Worm (Caenorhabditis elegans) whole organism, L1 larva: Measurements from ENCODE around the gene F47B8.10.
A peak's percentile ranks its signal among the peaks of the same experiment; 100 is the strongest.

ENCODE experiments used
- ama-1 ChIP-seq: fragments of 150-350 bp; optimal IDR thresholded peaks from 2 replicates; lab custom pipeline; 2014
- dsc-1 ChIP-seq: sonication (generic microtip); optimal IDR thresholded peaks from 2 replicates; lab custom pipeline; 2016; ENCODE audit warnings: mild to moderate bottlenecking, missing genetic modification characterization, missing compliant biosample characterization
- egl-13 ChIP-seq: sonication (generic microtip); optimal IDR thresholded peaks from 2 replicates; lab custom pipeline; 2016; ENCODE audit warnings: missing genotype, missing genetic modification reagents, missing genetic modification characterization, missing compliant biosample characterization
- egl-27 ChIP-seq, 2 experiments: fragments of 150-350 bp in 1 of 2; sonication (generic microtip); optimal IDR thresholded peaks; 3 replicates each; lab custom pipeline; 2017 to 2018; ENCODE audit warnings: missing biosample characterization in 2 of 2, missing genetic modification characterization in 2 of 2, missing genetic modification reagents in 2 of 2
- fkh-8 ChIP-seq: sonication (generic microtip); optimal IDR thresholded peaks from 2 replicates; lab custom pipeline; 2016; ENCODE audit warnings: mild to moderate bottlenecking, missing genetic modification characterization, missing compliant biosample characterization
- hlh-17 ChIP-seq: fragments of 200-800 bp; sonication (Bioruptor generic); optimal IDR thresholded peaks from 2 replicates; lab custom pipeline; 2018; ENCODE audit warnings: missing genetic modification characterization, mild to moderate bottlenecking, missing compliant biosample characterization, moderate library complexity, borderline replicate concordance
- hlh-4 ChIP-seq: sonication (generic microtip); optimal IDR thresholded peaks from 2 replicates; lab custom pipeline; 2016; ENCODE audit warnings: mild to moderate bottlenecking, missing genetic modification characterization, missing compliant biosample characterization
- isw-1 ChIP-seq: fragments of 200-800 bp; sonication (Bioruptor generic); IDR thresholded peaks from 2 replicates; pipeline ENCODE4 v1.3.6; 2022; ENCODE audit warnings: missing genetic modification characterization, missing compliant biosample characterization
- nhr-11 ChIP-seq: fragments of 150-350 bp; optimal IDR thresholded peaks from 2 replicates; lab custom pipeline; 2014; ENCODE audit warnings: missing biosample characterization, missing genetic modification characterization
- nhr-12 ChIP-seq: sonication (generic microtip); optimal IDR thresholded peaks from 2 replicates; lab custom pipeline; 2017; ENCODE audit warnings: missing biosample characterization, missing genetic modification characterization
- nhr-71 ChIP-seq: sonication (generic microtip); optimal IDR thresholded peaks from 2 replicates; lab custom pipeline; 2016; ENCODE audit warnings: mild to moderate bottlenecking, missing genetic modification characterization, moderate library complexity, missing compliant biosample characterization
- nhr-90 ChIP-seq: sonication (generic microtip); optimal IDR thresholded peaks from 2 replicates; lab custom pipeline; 2016; ENCODE audit warnings: mild to moderate bottlenecking, missing genetic modification characterization, missing compliant biosample characterization; ENCODE audit not compliant: poor library complexity
- pax-3 ChIP-seq: fragments of 200-800 bp; sonication (Bioruptor generic); optimal IDR thresholded peaks from 2 replicates; lab custom pipeline; 2018; ENCODE audit warnings: mild to moderate bottlenecking, missing genetic modification characterization, moderate library complexity, missing compliant biosample characterization
- snu-23 ChIP-seq: sonication (generic microtip); optimal IDR thresholded peaks from 2 replicates; lab custom pipeline; 2016; ENCODE audit warnings: missing genetic modification characterization, missing compliant biosample characterization
- sup-37 ChIP-seq: fragments of 200-800 bp; sonication (Bioruptor generic); optimal IDR thresholded peaks from 2 replicates; lab custom pipeline; 2018; ENCODE audit warnings: mild to moderate bottlenecking, missing genetic modification characterization, missing compliant biosample characterization
- unc-86 ChIP-seq: sonication (generic microtip); optimal IDR thresholded peaks from 2 replicates; lab custom pipeline; 2016; ENCODE audit warnings: missing genetic modification characterization, missing compliant biosample characterization

The F47B8.10 gene

DNA sequence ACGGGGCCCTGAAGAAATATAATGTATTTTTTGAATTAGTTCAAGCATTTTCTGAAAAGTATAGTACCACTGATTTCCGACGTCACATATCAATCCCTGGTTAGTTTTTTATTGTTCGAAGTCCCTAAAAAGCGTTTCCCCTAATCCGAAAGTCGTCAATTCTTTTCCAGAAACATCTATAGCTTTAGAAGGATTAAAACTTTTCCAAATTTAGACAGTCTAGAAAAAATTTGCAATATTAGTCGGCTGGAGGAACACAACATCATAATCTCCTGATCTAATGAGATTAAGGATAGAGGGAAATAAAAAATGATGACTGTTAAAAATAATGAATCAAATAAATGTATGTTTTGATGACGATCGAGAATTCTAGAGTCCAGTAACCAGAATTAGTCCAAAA lies 36.3 kb downstream of the F47B8.10 start:
- peak; percentile 85 for TF ChIP-seq dsc-1
- TF ChIP-seq unc-86 (tag; lab: Kevin White, UChicago) = no peak
- peak; percentile 13 for TF ChIP-seq pax-3 (tag; lab: Kevin White, UChicago)

ce11 chrV:14378986-14379385 lies 37.2 kb downstream of the F47B8.10 start, which contains the start of gene npr-43:
TSS of gene npr-43 (minus strand) at chrV:14379086.
- TF ChIP-seq nhr-11 (tag; lab: Kevin White, UChicago) (no peak), nhr-90 (tag; lab: Kevin White, UChicago) (no peak), snu-23 (GFP tag; lab: Kevin White, UChicago) (no peak)

- TF ChIP-seq fkh-8 (tag; lab: Kevin White, UChicago) = peak; percentile 8
- TF ChIP-seq pax-3 (tag; lab: Kevin White, UChicago) = peak; percentile 4
- TF ChIP-seq hlh-4 (tag; lab: Kevin White, UChicago) = peak; percentile 55
- peak; percentile 10 for TF ChIP-seq nhr-71 (tag; lab: Kevin White, UChicago)
- no peak for TF ChIP-seq sup-37 (GFP tag; lab: Kevin White, UChicago)
Observed at ce11 chrV:14380242-14380641, 38.5 kb downstream of the F47B8.10 start.

ce11 chrV:14391830-14392229 lies 50.1 kb downstream of the F47B8.10 start, which contains the start of gene C15H11.10:
TSS of gene C15H11.10 (plus strand) at chrV:14392130.
- no peak for TF ChIP-seq nhr-12 (tag; lab: Kevin White, UChicago)
- TF ChIP-seq, all 84 proteins: peak for 0

ce11 chrV:14393504-14393903 lies 51.7 kb downstream of the F47B8.10 start, which contains the start of gene C15H11.1:
TSS of gene C15H11.1 (plus strand) at chrV:14393804.
- TF ChIP-seq hlh-17 = no peak
- TF ChIP-seq pax-3 (tag; lab: Kevin White, UChicago) = no peak
- no peak for TF ChIP-seq ama-1 (lab: Kevin White, UChicago)

DNA sequence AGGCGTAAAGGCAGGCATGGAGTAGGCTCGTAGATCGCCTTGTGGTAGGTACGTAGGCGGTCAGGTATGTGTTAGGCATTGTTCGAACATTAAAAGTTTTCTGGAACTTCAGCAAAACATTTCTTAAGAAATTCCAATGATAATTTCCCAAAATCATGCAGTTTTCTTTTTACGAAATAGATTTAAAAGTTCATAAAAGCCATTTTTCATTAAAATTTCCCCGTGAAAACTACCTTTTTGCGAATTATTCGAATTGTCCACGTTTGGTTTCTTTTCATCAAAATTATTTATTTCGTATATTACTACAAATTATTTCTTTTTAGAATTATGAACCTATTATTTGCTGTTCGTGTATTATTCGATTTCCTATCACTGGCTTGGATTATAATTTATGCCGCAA lies 53.0 kb downstream of the F47B8.10 start, which contains the start of gene C15H11.13:
Gene C15H11.13, plus strand, starts transcription at position 301 of the 400 bp plus-strand sequence.
- TF ChIP-seq egl-13 (tag; lab: Kevin White, UChicago) = no peak
- TF ChIP-seq nhr-11 (tag; lab: Kevin White, UChicago) = no peak
- TF ChIP-seq hlh-4 (tag; lab: Kevin White, UChicago) = no peak
- TF ChIP-seq egl-27 (tag; optimal IDR thresholded peaks at IDR 0.05; lab: Kevin White, UChicago) = no peak
- TF ChIP-seq isw-1 (GFP tag; lab: Robert Waterston, UW) = no peak
- TF ChIP-seq, all 84 proteins: peak for 0
